Worm (Caenorhabditis elegans): ENCODE results near the gene T24C2.3.

The T24C2.3 gene

ce11 chrX:14557352-14557935 lies 14.1 kb downstream of the T24C2.3 start (continued):
- TF ChIP-seq mdl-1 (tag; optimal IDR thresholded peaks at IDR 0.05) (no peak), jun-1 (tag; optimal IDR thresholded peaks at IDR 0.05) (no peak), ama-1 (optimal IDR thresholded peaks at IDR 0.05) (no peak), sox-4 (tag; optimal IDR thresholded peaks at IDR 0.05) (no peak), nhr-76 (tag; optimal IDR thresholded peaks at IDR 0.05) (no peak), ceh-63 (GFP tag; optimal IDR thresholded peaks at IDR 0.05) (no peak), isw-1 (GFP tag; IDR thresholded peaks at IDR 0.05) (peak; percentile 40), hlh-4 (tag; optimal IDR thresholded peaks at IDR 0.05) (no peak), fkh-8 (tag; optimal IDR thresholded peaks at IDR 0.05) (peak; percentile 54), lir-3 (tag; optimal IDR thresholded peaks at IDR 0.05; ENCODE audit: poor library complexity) (no peak), zag-1 (tag; optimal IDR thresholded peaks at IDR 0.05) (no peak), lin-14 (GFP tag; optimal IDR thresholded peaks at IDR 0.05) (peak; percentile 96), lin-35 (GFP tag; optimal IDR thresholded peaks at IDR 0.05) (peak; percentile 8 to 19), Y116A8C.19 (tag; optimal IDR thresholded peaks at IDR 0.05; ENCODE audit: borderline replicate concordance) (no peak), snpc-4 (tag; optimal IDR thresholded peaks at IDR 0.05) (peak; percentile 7), efl-1 (optimal IDR thresholded peaks at IDR 0.05) (peak in 1 of 2 experiments; percentile 33), efl-1 (GFP tag; optimal IDR thresholded peaks at IDR 0.05 in 1 of 2) (peak in 1 of 2 experiments; percentile 92), ceh-90 (tag; optimal IDR thresholded peaks at IDR 0.05) (no peak), C04F5.9 (tag; optimal IDR thresholded peaks at IDR 0.05) (no peak), nhr-71 (tag; optimal IDR thresholded peaks at IDR 0.05) (peak; percentile 96), mef-2 (tag; optimal IDR thresholded peaks at IDR 0.05) (no peak), hlh-17 (GFP tag; optimal IDR thresholded peaks at IDR 0.05; ENCODE audit: borderline replicate concordance) (no peak), rnt-1 (tag; optimal IDR thresholded peaks at IDR 0.05) (peak; percentile 88), tbx-2 (tag; optimal IDR thresholded peaks at IDR 0.05) (peak; percentile 76), nhr-12 (tag; optimal IDR thresholded peaks at IDR 0.05) (no peak), fkh-4 (tag; optimal IDR thresholded peaks at IDR 0.05; ENCODE audit: borderline replicate concordance) (no peak), tlp-1 (tag; optimal IDR thresholded peaks at IDR 0.05) (no peak), blmp-1 (tag; optimal IDR thresholded peaks at IDR 0.05) (no peak), ceh-8 (GFP tag; optimal IDR thresholded peaks at IDR 0.05) (no peak), fkh-10 (GFP tag; optimal IDR thresholded peaks at IDR 0.05) (peak; percentile 80), nhr-28 (tag; optimal IDR thresholded peaks at IDR 0.05) (no peak), egl-13 (tag; optimal IDR thresholded peaks at IDR 0.05) (peak; percentile 28), unc-86 (tag; optimal IDR thresholded peaks at IDR 0.05) (peak; percentile 68), aly-2 (tag; optimal IDR thresholded peaks at IDR 0.05) (no peak), dpl-1 (GFP tag; optimal IDR thresholded peaks at IDR 0.05) (peak in 1 of 3 experiments; percentile 2), unc-130 (tag; optimal IDR thresholded peaks at IDR 0.05) (no peak), mep-1 (tag; optimal IDR thresholded peaks at IDR 0.05) (no peak), aha-1 (tag; optimal IDR thresholded peaks at IDR 0.05) (no peak), nhr-237 (tag; optimal IDR thresholded peaks at IDR 0.05) (no peak), nhr-47 (tag; optimal IDR thresholded peaks at IDR 0.05) (peak; percentile 72), skn-1 (tag; optimal IDR thresholded peaks at IDR 0.05) (peak; percentile 78), elt-3 (tag; optimal IDR thresholded peaks at IDR 0.05) (peak in 1 of 6 experiments; percentile 13), dsc-1 (tag; optimal IDR thresholded peaks at IDR 0.05) (peak; percentile 17)

ce11 chrX:14557936-14558554 lies 14.7 kb downstream of the T24C2.3 start, which contains the start of gene nhr-3:
Gene nhr-3 (plus strand): TSS chrX:14558504.
- peak; percentile 75 for TF ChIP-seq nhr-85 (tag)
- TF ChIP-seq lin-35 (GFP tag; optimal IDR thresholded peaks at IDR 0.05), result peak in 1 of 2 experiments; percentile 63
- TF ChIP-seq blmp-1 (tag; optimal IDR thresholded peaks at IDR 0.05), result peak; percentile 84
- TF ChIP-seq ceh-88 (GFP tag; IDR thresholded peaks at IDR 0.05), result no peak
- peak; percentile 27 for TF ChIP-seq jun-1 (tag; optimal IDR thresholded peaks at IDR 0.05)
- TF ChIP-seq elt-2 (tag; optimal IDR thresholded peaks at IDR 0.05), result peak; percentile 38
- no peak for TF ChIP-seq egl-27 (tag; optimal IDR thresholded peaks at IDR 0.05)
- TF ChIP-seq pqm-1 (tag; optimal IDR thresholded peaks at IDR 0.05), result no peak
- TF ChIP-seq nhr-11 (tag; optimal IDR thresholded peaks at IDR 0.05), result no peak
- no peak for TF ChIP-seq swsn-7 (tag; optimal IDR thresholded peaks at IDR 0.05)
- TF ChIP-seq nhr-20 (tag; optimal IDR thresholded peaks at IDR 0.05), result peak; percentile 82
- peak; percentile 37 for TF ChIP-seq nhr-71 (tag; optimal IDR thresholded peaks at IDR 0.05)
- peak in 4 of 6 experiments; percentile 27 to 70 (median 48) for TF ChIP-seq elt-3 (tag; optimal IDR thresholded peaks at IDR 0.05)
- no peak for TF ChIP-seq efl-1 (optimal IDR thresholded peaks at IDR 0.05)
- peak in 1 of 2 experiments; percentile 31 for TF ChIP-seq efl-1 (GFP tag; optimal IDR thresholded peaks at IDR 0.05 in 1 of 2)
- TF ChIP-seq unc-30 (tag; optimal IDR thresholded peaks at IDR 0.05), result no peak
- TF ChIP-seq lin-15B (tag; optimal IDR thresholded peaks at IDR 0.05), result no peak
